Fruit fly (Drosophila melanogaster): Measurements from ENCODE around the gene Smg5.

Smg5 gene

DNA sequence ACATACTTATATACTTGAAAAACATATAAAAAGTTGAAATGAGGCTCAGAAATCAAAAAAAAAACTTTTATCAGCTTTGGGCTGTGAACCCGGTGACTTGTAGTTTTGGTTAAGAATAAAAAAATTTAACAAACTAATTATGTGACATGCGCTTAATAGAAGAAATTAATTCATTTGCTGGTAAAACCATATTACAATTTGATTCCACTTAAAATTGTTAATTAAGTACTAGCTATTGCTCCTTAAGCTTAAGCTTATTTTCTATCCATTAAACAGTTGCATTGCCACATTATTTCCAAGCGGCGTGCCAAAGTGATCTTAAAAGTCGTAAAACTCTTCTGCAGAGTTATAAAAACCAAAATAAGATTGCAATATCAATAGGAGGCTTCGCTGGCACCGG, 19.5 kb upstream of the Smg5 start:
- TF ChIP-seq esg (GFP tag; conservative IDR thresholded peaks at IDR 0.05) (no peak), Ets65A (GFP tag) (peak; percentile 25)

DNA sequence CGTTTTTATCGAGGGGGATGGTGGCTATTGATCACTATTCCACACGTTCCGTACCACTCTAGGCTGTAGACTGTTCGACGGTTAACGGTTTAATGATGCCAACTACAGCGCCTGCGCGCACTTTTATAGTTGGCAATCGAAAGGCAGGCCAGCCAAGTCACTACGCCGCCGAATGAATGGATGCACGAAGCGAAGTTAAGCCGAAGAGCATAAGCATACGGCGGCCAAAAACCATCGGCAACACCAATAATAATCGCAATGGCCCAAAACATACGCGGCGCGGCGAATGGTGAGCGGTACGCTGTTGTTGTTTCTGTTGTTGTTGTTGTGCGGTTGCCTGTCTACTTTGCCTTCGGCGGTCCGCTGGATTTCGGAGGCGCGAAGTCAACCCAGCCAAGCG, 19.0 kb upstream of the Smg5 start, which contains the start of gene Vajk1:
Gene Vajk1, minus strand, starts transcription at position 101 of the 400 bp plus-strand sequence.
- TF ChIP-seq Awh (GFP tag; IDR thresholded peaks at IDR 0.05), result no peak
- no peak for TF ChIP-seq schlank (tag; optimal IDR thresholded peaks at IDR 0.05)
- no peak for TF ChIP-seq tgo (GFP tag; IDR thresholded peaks at IDR 0.05)
- TF ChIP-seq CG4360 (GFP tag; IDR thresholded peaks at IDR 0.05), result peak; percentile 38; the same call in 1 of the 2 replicates
- TF ChIP-seq CG31224 (GFP tag; IDR thresholded peaks at IDR 0.05), result no peak
- TF ChIP-seq CG17612 (GFP tag; IDR thresholded peaks at IDR 0.05), result 0 out of 2 replicates have a peak, but pooled peaks have one; percentile 5
- 0 out of 2 replicates have a peak, but pooled peaks have one; percentile 21 for TF ChIP-seq CG3847 (GFP tag; IDR thresholded peaks at IDR 0.05)
- no peak for TF ChIP-seq repo (GFP tag; optimal IDR thresholded peaks at IDR 0.05)
- TF ChIP-seq CG8089 (GFP tag; optimal IDR thresholded peaks at IDR 0.05), result no peak
- TF ChIP-seq gsb-n (tag; optimal IDR thresholded peaks at IDR 0.05), result no peak
- peak; percentile 68 for TF ChIP-seq Ets65A (GFP tag)

DNA sequence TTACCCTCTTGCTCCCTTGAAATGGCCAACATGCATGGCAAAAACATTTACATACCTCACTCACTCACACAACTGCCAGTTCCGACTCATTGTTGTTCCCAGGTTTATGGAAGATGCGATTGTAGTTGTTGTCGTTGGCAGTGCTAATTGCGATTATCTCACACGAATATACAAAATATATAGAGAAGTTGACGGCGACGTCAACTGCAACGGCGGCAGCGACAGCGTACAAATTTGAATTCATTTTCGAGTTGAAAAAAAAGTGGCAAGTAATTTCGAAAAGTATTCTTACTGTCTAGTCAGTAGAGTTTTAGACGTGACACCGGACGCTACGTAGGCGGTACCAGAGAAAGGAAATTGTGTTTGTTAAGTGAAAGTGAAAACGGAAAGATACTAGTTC, 10.0 kb upstream of the Smg5 start, which contains the start of gene Ance-3:
Gene Ance-3, plus strand, starts transcription at position 301 of the 400 bp plus-strand sequence.
- no peak for TF ChIP-seq jumu (GFP tag; optimal IDR thresholded peaks at IDR 0.05)
- no peak for TF ChIP-seq CG11456 (GFP tag; IDR thresholded peaks at IDR 0.05)
- TF ChIP-seq bab2 (GFP tag; optimal IDR thresholded peaks at IDR 0.05), result no peak
- no peak for TF ChIP-seq sim (GFP tag; IDR thresholded peaks at IDR 0.05)
- no peak for TF ChIP-seq ash1 (GFP tag; optimal IDR thresholded peaks at IDR 0.05)
- TF ChIP-seq CG9876 (GFP tag; optimal IDR thresholded peaks at IDR 0.05), result no peak
- TF ChIP-seq pnt (GFP tag; optimal IDR thresholded peaks at IDR 0.05), result no peak
- TF ChIP-seq lola (GFP tag; optimal IDR thresholded peaks at IDR 0.05), result no peak
- no peak for TF ChIP-seq dan (GFP tag; IDR thresholded peaks at IDR 0.05)
- no peak for TF ChIP-seq CG13894 (tag; optimal IDR thresholded peaks at IDR 0.05)
- TF ChIP-seq mirr (GFP tag; optimal IDR thresholded peaks at IDR 0.05), result no peak
- TF ChIP-seq CG16863 (GFP tag; optimal IDR thresholded peaks at IDR 0.05), result no peak
- no peak for TF ChIP-seq nerfin-2 (GFP tag; IDR thresholded peaks at IDR 0.05; ENCODE audit: partially characterized antibody)
- no peak for TF ChIP-seq CG14710 (tag; optimal IDR thresholded peaks at IDR 0.05)
- no peak for TF ChIP-seq CG6813 (GFP tag; optimal IDR thresholded peaks at IDR 0.05)
- TF ChIP-seq CG4820 (GFP tag; optimal IDR thresholded peaks at IDR 0.05), result no peak
- no peak for TF ChIP-seq NC2α (GFP tag; optimal IDR thresholded peaks at IDR 0.05)
- no peak for TF ChIP-seq cg (GFP tag; optimal IDR thresholded peaks at IDR 0.05)
- TF ChIP-seq da (GFP tag; optimal IDR thresholded peaks at IDR 0.05), result no peak

DNA sequence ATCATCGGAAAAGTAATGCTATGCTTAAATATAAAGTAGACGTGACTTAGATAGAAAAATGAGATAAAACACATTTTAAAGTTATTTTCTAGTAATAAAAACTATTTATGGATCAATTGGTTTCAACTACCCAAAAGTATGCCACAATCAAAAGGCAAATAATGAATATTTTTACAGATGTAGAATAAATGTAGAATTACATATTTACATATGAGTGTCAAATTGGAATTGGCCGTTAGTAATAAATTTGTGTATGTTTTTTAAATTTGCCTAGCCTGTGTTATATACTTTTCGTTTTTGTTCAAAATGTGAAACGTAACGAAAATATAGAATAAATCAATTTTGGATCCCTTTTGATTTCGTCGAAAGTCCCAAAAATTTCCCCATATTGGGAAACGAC, 7.3 kb upstream of the Smg5 start, which contains the start of gene Acyp:
Gene Acyp, plus strand, starts transcription at position 301 of the 400 bp plus-strand sequence.
- TF ChIP-seq CTCF (GFP tag; optimal IDR thresholded peaks at IDR 0.05) (peak; percentile 33), bigmax (GFP tag; optimal IDR thresholded peaks at IDR 0.05) (no peak), CG5245 (GFP tag; optimal IDR thresholded peaks at IDR 0.05) (no peak), amos (GFP tag; IDR thresholded peaks at IDR 0.05; ENCODE audit: partially characterized antibody) (peak; percentile 42; the same call in 1 of the 2 replicates), CG14860 (GFP tag; IDR thresholded peaks at IDR 0.05; ENCODE audit: partially characterized antibody) (peak; percentile 30; the same call in 1 of the 3 replicates), stwl (tag; optimal IDR thresholded peaks at IDR 0.05) (peak; percentile 34), bbx (GFP tag; IDR thresholded peaks at IDR 0.05; ENCODE audit: partially characterized antibody) (peak; percentile 11; the same call in 1 of the 2 replicates), chinmo (GFP tag; IDR thresholded peaks at IDR 0.05; ENCODE audit: partially characterized antibody) (no peak), Hr51 (GFP tag; optimal IDR thresholded peaks at IDR 0.05) (no peak), HLH3B (GFP tag; IDR thresholded peaks at IDR 0.05) (no peak), CG13287 (GFP tag; IDR thresholded peaks at IDR 0.05; ENCODE audit: partially characterized antibody) (no peak), Bgb (GFP tag; IDR thresholded peaks at IDR 0.05; ENCODE audit: partially characterized antibody) (peak; percentile 54; the same call in 1 of the 2 replicates), CG16813 (GFP tag; IDR thresholded peaks at IDR 0.05; ENCODE audit: partially characterized antibody) (peak; percentile 30; the same call in 1 of the 3 replicates)

All from whole organism, embryonic.